Fruit fly (Drosophila melanogaster) whole organism, prepupa: Measurements from ENCODE around the gene CG4408.

Experiments
- Blimp-1 ChIP-seq: fragments of 200-800 bp; sonication (Bioruptor generic); optimal IDR thresholded peaks from 3 replicates; lab custom pipeline; 2017; ENCODE audit warnings: missing biosample characterization, missing genetic modification characterization, mild to moderate bottlenecking, moderate library complexity, missing genetic modification reagents
- CG11294 ChIP-seq: fragments of 200-800 bp; sonication (Bioruptor generic); IDR thresholded peaks from 2 replicates; pipeline ENCODE4 v1.3.6; 2022; ENCODE audit warnings: missing biosample characterization, missing genetic modification characterization
- CG11762 ChIP-seq: fragments of 200-800 bp; sonication (Bioruptor generic); optimal IDR thresholded peaks from 3 replicates; lab custom pipeline; 2016; ENCODE audit warnings: missing biosample characterization, missing genetic modification characterization; ENCODE audit not compliant: insufficient read depth
- CG15336 ChIP-seq: fragments of 200-800 bp; sonication (Bioruptor generic); IDR thresholded peaks from 2 replicates; pipeline ENCODE4 v1.3.6; 2022; ENCODE audit warnings: missing biosample characterization, missing genetic modification characterization
- CG1621 ChIP-seq: fragments of 200-800 bp; sonication (Bioruptor generic); optimal IDR thresholded peaks from 3 replicates; lab custom pipeline; 2018; ENCODE audit warnings: missing biosample characterization, mild to moderate bottlenecking, missing genetic modification characterization
- CG31627 ChIP-seq: fragments of 200-800 bp; sonication (Bioruptor generic); optimal IDR thresholded peaks from 3 replicates; lab custom pipeline; 2016; ENCODE audit warnings: missing biosample characterization, missing genetic modification characterization
- CG32006 ChIP-seq: fragments of 200-800 bp; sonication (Bioruptor generic); optimal IDR thresholded peaks from 3 replicates; lab custom pipeline; 2017; ENCODE audit warnings: missing biosample characterization, mild to moderate bottlenecking, missing genetic modification characterization
- CG34406 ChIP-seq: fragments of 200-800 bp; sonication (Bioruptor generic); optimal IDR thresholded peaks from 3 replicates; lab custom pipeline; 2016; ENCODE audit warnings: missing biosample characterization, missing genetic modification characterization
- CG3919 ChIP-seq: fragments of 200-800 bp; sonication (Bioruptor generic); optimal IDR thresholded peaks from 3 replicates; lab custom pipeline; 2016; ENCODE audit warnings: missing biosample characterization, missing genetic modification characterization
- CG6792 ChIP-seq: fragments of 200-800 bp; sonication (Bioruptor generic); optimal IDR thresholded peaks from 3 replicates; lab custom pipeline; 2016; ENCODE audit warnings: missing biosample characterization, missing genetic modification characterization
- CG6808 ChIP-seq: fragments of 200-800 bp; sonication (Bioruptor generic); optimal IDR thresholded peaks from 3 replicates; lab custom pipeline; 2017; ENCODE audit warnings: missing biosample characterization, missing genetic modification characterization, mild to moderate bottlenecking, moderate library complexity, missing genetic modification reagents
- CG6854 ChIP-seq: fragments of 200-800 bp; sonication (Bioruptor generic); optimal IDR thresholded peaks from 2 replicates; lab custom pipeline; 2017; ENCODE audit warnings: missing biosample characterization, mild to moderate bottlenecking, missing genetic modification characterization
- CG7368 ChIP-seq: fragments of 200-800 bp; sonication (Bioruptor generic); optimal IDR thresholded peaks from 3 replicates; lab custom pipeline; 2016; ENCODE audit warnings: missing biosample characterization, missing genetic modification characterization
- CG8119 ChIP-seq: fragments of 200-800 bp; sonication (Bioruptor generic); IDR thresholded peaks from 3 replicates; pipeline ENCODE4 v1.3.6; 2022; ENCODE audit warnings: missing biosample characterization, missing genetic modification characterization
- CG8319 ChIP-seq: fragments of 200-800 bp; sonication (Bioruptor generic); optimal IDR thresholded peaks from 3 replicates; lab custom pipeline; 2016; ENCODE audit warnings: missing biosample characterization, missing genetic modification characterization
- CG8632 ChIP-seq: fragments of 200-800 bp; sonication (Bioruptor generic); optimal IDR thresholded peaks from 3 replicates; lab custom pipeline; 2016; ENCODE audit warnings: missing biosample characterization, missing genetic modification characterization
- Eip78C ChIP-seq: fragments of 200-800 bp; sonication (Bioruptor generic); peaks from one replicate; lab custom pipeline; 2016; ENCODE audit warnings: missing biosample characterization, missing genetic modification characterization
- Eip93F ChIP-seq: fragments of 200-800 bp; sonication (Bioruptor generic); optimal IDR thresholded peaks from 2 replicates; lab custom pipeline; 2016; ENCODE audit warnings: missing biosample characterization, mild to moderate bottlenecking, missing genetic modification characterization
- Ets21C ChIP-seq: fragments of 200-800 bp; sonication (Bioruptor generic); optimal IDR thresholded peaks from 3 replicates; lab custom pipeline; 2016; ENCODE audit warnings: missing biosample characterization, missing genetic modification characterization
- Ets96B ChIP-seq: fragments of 200-800 bp; optimal IDR thresholded peaks from 2 replicates; lab custom pipeline; 2019; ENCODE audit warnings: missing biosample characterization, mild to moderate bottlenecking, missing genetic modification characterization, moderate library complexity
- Hr38 ChIP-seq: sonication (Bioruptor generic); optimal IDR thresholded peaks from 2 replicates; lab custom pipeline; 2016; ENCODE audit warnings: missing biosample characterization, missing genetic modification characterization
- Hr39 ChIP-seq: fragments of 200-800 bp; sonication (Bioruptor generic); optimal IDR thresholded peaks from 2 replicates; lab custom pipeline; 2016; ENCODE audit warnings: missing biosample characterization, missing genetic modification characterization
- Hr4 ChIP-seq: fragments of 200-800 bp; sonication (Bioruptor generic); optimal IDR thresholded peaks from 3 replicates; lab custom pipeline; 2016; ENCODE audit warnings: missing biosample characterization, missing genetic modification characterization
- Lpt ChIP-seq: fragments of 200-800 bp; sonication (Bioruptor generic); optimal IDR thresholded peaks from 3 replicates; lab custom pipeline; 2016; ENCODE audit warnings: missing biosample characterization, missing genetic modification characterization
- Met ChIP-seq: fragments of 200-800 bp; sonication (Bioruptor generic); optimal IDR thresholded peaks from 3 replicates; lab custom pipeline; 2016; ENCODE audit warnings: missing biosample characterization, missing genetic modification characterization
- OdsH ChIP-seq: fragments of 200-800 bp; sonication (Bioruptor generic); optimal IDR thresholded peaks from 3 replicates; lab custom pipeline; 2016; ENCODE audit warnings: missing biosample characterization, missing genetic modification characterization
- Smox ChIP-seq: fragments of 200-800 bp; sonication (Bioruptor generic); optimal IDR thresholded peaks from 3 replicates; lab custom pipeline; 2016; ENCODE audit warnings: missing biosample characterization, missing genetic modification characterization
- Sox102F ChIP-seq: fragments of 200-800 bp; sonication (Bioruptor generic); optimal IDR thresholded peaks from 2 replicates; lab custom pipeline; 2016; ENCODE audit warnings: missing biosample characterization, mild to moderate bottlenecking, missing genetic modification characterization
- Sox14 ChIP-seq: fragments of 200-800 bp; sonication (Bioruptor generic); optimal IDR thresholded peaks from 3 replicates; lab custom pipeline; 2016; ENCODE audit warnings: missing biosample characterization, missing genetic modification characterization
- achi ChIP-seq: fragments of 200-800 bp; sonication (Bioruptor generic); optimal IDR thresholded peaks from 3 replicates; lab custom pipeline; 2016; ENCODE audit warnings: missing biosample characterization, missing genetic modification characterization
- cyc ChIP-seq: fragments of 200-800 bp; sonication (Bioruptor generic); optimal IDR thresholded peaks from 3 replicates; lab custom pipeline; 2016; ENCODE audit warnings: missing biosample characterization, missing genetic modification characterization
- dac ChIP-seq: fragments of 200-800 bp; sonication (Bioruptor generic); optimal IDR thresholded peaks from 2 replicates; lab custom pipeline; 2017; ENCODE audit warnings: missing biosample characterization, mild to moderate bottlenecking, missing genetic modification characterization
- eg ChIP-seq: fragments of 200-800 bp; sonication (Bioruptor generic); IDR thresholded peaks from 3 replicates; pipeline ENCODE4 v1.3.6; 2022; ENCODE audit warnings: missing biosample characterization, missing genetic modification characterization
- esn ChIP-seq: fragments of 200-800 bp; sonication (Bioruptor generic); optimal IDR thresholded peaks from 2 replicates; lab custom pipeline; 2016; ENCODE audit warnings: missing biosample characterization, mild to moderate bottlenecking, missing genetic modification characterization, moderate library complexity
- fd59A ChIP-seq: fragments of 200-800 bp; sonication (Bioruptor generic); optimal IDR thresholded peaks from 2 replicates; lab custom pipeline; 2017; ENCODE audit warnings: missing biosample characterization, mild to moderate bottlenecking, missing genetic modification characterization, missing genetic modification reagents
- fd85E ChIP-seq: fragments of 200-800 bp; sonication (Bioruptor generic); optimal IDR thresholded peaks from 3 replicates; lab custom pipeline; 2016; ENCODE audit warnings: missing biosample characterization, missing genetic modification characterization
- fkh ChIP-seq: fragments of 200-800 bp; sonication (Bioruptor generic); optimal IDR thresholded peaks from 3 replicates; lab custom pipeline; 2017; ENCODE audit warnings: missing biosample characterization, mild to moderate bottlenecking, missing genetic modification characterization, moderate library complexity
- net ChIP-seq: fragments of 200-800 bp; sonication (Bioruptor generic); optimal IDR thresholded peaks from 3 replicates; lab custom pipeline; 2016; ENCODE audit warnings: missing biosample characterization, missing genetic modification characterization
- pdm3 ChIP-seq: fragments of 200-800 bp; sonication (Bioruptor generic); optimal IDR thresholded peaks from 3 replicates; lab custom pipeline; 2016; ENCODE audit warnings: missing biosample characterization, missing genetic modification characterization
- spab ChIP-seq: fragments of 200-800 bp; sonication (Bioruptor generic); optimal IDR thresholded peaks from 2 replicates; lab custom pipeline; 2017; ENCODE audit warnings: missing biosample characterization, mild to moderate bottlenecking, missing genetic modification characterization, missing genetic modification reagents
- ss ChIP-seq, 2 experiments: fragments of 200-800 bp; sonication (Bioruptor generic); optimal IDR thresholded peaks; 2 replicates in 1 of 2; 3 replicates in 1 of 2; lab custom pipeline; 2017 to 2018; ENCODE audit warnings: mild to moderate bottlenecking in 2 of 2, missing biosample characterization in 2 of 2, missing genetic modification characterization in 2 of 2, moderate library complexity in 1 of 2
- topi ChIP-seq: fragments of 200-800 bp; sonication (Bioruptor generic); optimal IDR thresholded peaks from 3 replicates; lab custom pipeline; 2016; ENCODE audit warnings: missing biosample characterization, missing genetic modification characterization
- vri ChIP-seq: fragments of 200-800 bp; sonication (Bioruptor generic); optimal IDR thresholded peaks from 3 replicates; lab custom pipeline; 2016; ENCODE audit warnings: missing biosample characterization, mild to moderate bottlenecking, missing genetic modification characterization

The CG4408 gene

DNA sequence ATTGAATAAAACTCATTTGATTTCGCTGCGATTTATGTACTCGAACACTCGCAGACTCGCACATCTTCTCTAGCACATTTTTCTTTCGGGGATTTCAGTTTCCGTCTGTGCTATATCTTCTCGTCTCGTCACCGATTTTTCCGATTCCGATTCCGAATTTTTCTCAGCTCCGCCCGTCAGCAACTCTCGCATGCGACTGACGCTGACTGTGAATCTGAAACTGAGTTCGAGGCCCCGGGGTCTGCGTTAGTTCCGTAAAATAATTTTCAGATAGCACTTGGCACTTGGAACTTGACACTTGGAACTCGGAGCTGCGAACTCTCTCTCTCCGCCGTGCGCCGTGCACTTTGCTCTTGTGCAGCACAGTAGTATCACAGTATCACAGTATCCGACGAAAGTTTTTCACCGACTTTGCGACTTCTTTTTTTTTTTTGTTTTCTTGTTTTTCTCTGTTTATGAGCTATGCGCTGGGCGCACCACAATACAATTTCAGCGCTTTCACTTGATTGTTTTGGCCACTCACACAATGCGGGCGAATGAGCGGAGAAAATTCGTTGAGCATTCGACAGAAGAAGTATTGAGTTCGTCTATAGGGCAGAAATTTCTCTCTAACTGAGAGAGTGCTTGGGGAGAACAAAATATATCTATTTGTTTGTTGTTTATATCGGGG lies 21.4 kb upstream of the CG4408 start, which contains the start of gene CG4393 (continued):
- TF ChIP-seq CG6808 (GFP tag; lab: Kevin White, UChicago) = peak; percentile 61
- peak; percentile 28 to 35 for TF ChIP-seq ss (GFP tag; optimal IDR thresholded peaks at IDR 0.05; lab: Kevin White, UChicago)
- peak; percentile 79 for TF ChIP-seq CG8119 (GFP tag; lab: Robert Waterston, UW)
- peak; percentile 73 for TF ChIP-seq CG15336 (GFP tag; lab: Robert Waterston, UW)
- peak; percentile 59 for TF ChIP-seq Lpt (GFP tag; lab: Kevin White, UChicago)
- TF ChIP-seq, all 60 proteins: peak for 23

DNA sequence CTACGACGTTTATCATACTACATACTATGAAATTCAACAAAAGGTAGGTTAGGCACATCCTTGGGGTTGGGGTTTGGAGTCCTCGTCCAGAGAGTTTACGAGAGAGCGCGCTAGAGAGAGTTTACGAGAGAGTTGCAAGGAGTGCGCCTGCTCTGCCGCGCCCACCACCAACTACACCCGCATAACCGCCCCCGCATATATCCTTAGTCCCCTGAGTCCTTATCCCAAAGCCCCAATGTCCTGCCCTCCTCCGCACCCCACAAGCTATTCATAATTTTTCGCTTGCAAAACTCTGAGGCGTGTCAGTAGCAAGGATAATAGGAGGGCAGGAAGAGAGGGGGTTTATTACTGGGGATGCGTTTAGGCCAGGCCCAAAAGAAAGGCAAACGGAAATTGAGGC lies 20.3 kb upstream of the CG4408 start:
- no peak for TF ChIP-seq CG15336 (GFP tag; lab: Robert Waterston, UW)
- TF ChIP-seq Met (GFP tag; lab: Kevin White, UChicago) = no peak

- TF ChIP-seq CG6854 (GFP tag; lab: Kevin White, UChicago) (no peak), Blimp-1 (no peak), Hr4 (GFP tag; lab: Kevin White, UChicago) (no peak), esn (GFP tag; lab: Kevin White, UChicago) (no peak), spab (GFP tag; lab: Kevin White, UChicago) (no peak)
- TF ChIP-seq, all 60 proteins: peak for 0
Measured at dm6 chr3R:23377288-23377687, 13.9 kb upstream of the CG4408 start.

DNA sequence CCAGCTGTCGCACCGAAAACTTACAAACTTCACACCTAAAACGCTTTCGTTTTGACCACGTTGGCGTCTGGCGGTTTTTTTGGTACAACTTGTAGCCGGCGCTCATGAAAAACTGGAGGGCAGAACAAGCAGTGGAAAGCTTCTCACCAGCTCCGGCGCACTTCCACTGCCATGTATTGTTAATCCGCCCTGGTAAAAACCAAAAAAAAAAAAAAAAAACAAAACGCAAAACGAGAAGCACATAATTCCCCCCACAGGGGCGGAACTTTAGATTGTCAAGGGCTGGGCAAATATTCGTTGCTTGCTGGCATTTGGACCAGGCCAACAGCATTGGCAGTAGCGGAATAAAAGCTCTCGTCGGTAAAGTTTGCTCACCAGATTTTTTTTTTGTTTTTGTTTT lies 10.9 kb upstream of the CG4408 start:
- peak; percentile 38 for TF ChIP-seq CG11762 (GFP tag; lab: Kevin White, UChicago)
- TF ChIP-seq Hr39 = peak; percentile 21
- TF ChIP-seq CG8119 (GFP tag; lab: Robert Waterston, UW) = peak; percentile 72
- TF ChIP-seq vri (GFP tag; lab: Kevin White, UChicago) = peak; percentile 84
- no peak for TF ChIP-seq CG32006 (GFP tag; lab: Kevin White, UChicago)
- no peak for TF ChIP-seq dac
- peak; percentile 91 for TF ChIP-seq eg (GFP tag; lab: Robert Waterston, UW)
- peak; percentile 76 for TF ChIP-seq CG6854 (GFP tag; lab: Kevin White, UChicago)
- TF ChIP-seq fd59A = no peak
- peak; percentile 29 for TF ChIP-seq achi (GFP tag; lab: Kevin White, UChicago)
- TF ChIP-seq fd85E = peak; percentile 3
- peak; percentile 72 for TF ChIP-seq Lpt (GFP tag; lab: Kevin White, UChicago)
- no peak for TF ChIP-seq Ets21C (GFP tag; lab: Kevin White, UChicago)
- TF ChIP-seq CG6808 (GFP tag; lab: Kevin White, UChicago) = peak; percentile 27
- peak; percentile 23 for TF ChIP-seq Sox14 (GFP tag; lab: Kevin White, UChicago)
- TF ChIP-seq CG31627 = peak; percentile 5
- TF ChIP-seq Met (GFP tag; lab: Kevin White, UChicago) = peak; percentile 38
- TF ChIP-seq pdm3 = peak; percentile 45
- peak; percentile 39 for TF ChIP-seq CG7368 (GFP tag; lab: Kevin White, UChicago)
- peak; percentile 29 for TF ChIP-seq Smox (GFP tag; lab: Kevin White, UChicago)
- no peak for TF ChIP-seq cyc
- TF ChIP-seq CG8632 (GFP tag; lab: Kevin White, UChicago) = peak; percentile 25
- no peak for TF ChIP-seq Hr38 (GFP tag; lab: Kevin White, UChicago)
- TF ChIP-seq Eip78C = peak; percentile 87
- peak; percentile 66 for TF ChIP-seq CG34406 (GFP tag; lab: Kevin White, UChicago)
- peak; percentile 22 for TF ChIP-seq CG8319 (GFP tag; lab: Kevin White, UChicago)
- peak; percentile 32 for TF ChIP-seq Blimp-1
- no peak for TF ChIP-seq Eip93F (GFP tag; lab: Kevin White, UChicago)
- TF ChIP-seq fkh (GFP tag; lab: Kevin White, UChicago) = no peak
- TF ChIP-seq CG6792 (GFP tag; lab: Kevin White, UChicago) = peak; percentile 9
- TF ChIP-seq esn (GFP tag; lab: Kevin White, UChicago) = peak; percentile 54
- peak; percentile 3 for TF ChIP-seq CG1621 (tag; lab: Kevin White, UChicago)
- TF ChIP-seq CG11294 = peak; percentile 37; the same call in 1 of the 2 replicates
- peak; percentile 52 for TF ChIP-seq topi (GFP tag; lab: Kevin White, UChicago)
- peak; percentile 61 for TF ChIP-seq net (GFP tag; lab: Kevin White, UChicago)
- TF ChIP-seq Ets96B (tag; lab: Kevin White, UChicago) = no peak
- TF ChIP-seq OdsH (GFP tag; lab: Kevin White, UChicago) = peak; percentile 20
- TF ChIP-seq Sox102F (GFP tag; lab: Kevin White, UChicago) = peak; percentile 73
- peak; percentile 63 for TF ChIP-seq CG15336 (GFP tag; lab: Robert Waterston, UW)
- peak; percentile 45 for TF ChIP-seq CG3919 (GFP tag; lab: Kevin White, UChicago)
